Fruit fly (Drosophila melanogaster) whole organism, embryonic: ENCODE measurements around the gene Oscillin.

Source experiments
- BtbVII ChIP-seq: fragments of 200-800 bp; sonication (Bioruptor generic); optimal IDR thresholded peaks from 3 replicates; lab custom pipeline; 2017; ENCODE audit warnings: missing biosample characterization, mild to moderate bottlenecking, missing genetic modification characterization
- CG10209 ChIP-seq: fragments of 200-800 bp; sonication (Bioruptor generic); optimal IDR thresholded peaks from 3 replicates; lab custom pipeline; 2017; ENCODE audit warnings: missing biosample characterization, mild to moderate bottlenecking, missing genetic modification characterization, missing genetic modification reagents
- CG12299 ChIP-seq: fragments of 200-800 bp; sonication (Bioruptor generic); optimal IDR thresholded peaks from 2 replicates; lab custom pipeline; 2018; ENCODE audit warnings: missing biosample characterization, mild to moderate bottlenecking, missing genetic modification characterization
- CG12659 ChIP-seq: fragments of 200-800 bp; sonication (Bioruptor generic); optimal IDR thresholded peaks from 3 replicates; lab custom pipeline; 2017; ENCODE audit warnings: mild to moderate bottlenecking, missing biosample characterization, missing genetic modification reagents, missing genetic modification characterization
- CG14667 ChIP-seq: fragments of 200-800 bp; sonication (Bioruptor generic); IDR thresholded peaks from 2 replicates; pipeline ENCODE4 v1.3.6; 2022; ENCODE audit warnings: missing biosample characterization, missing genetic modification characterization
- CG15479 ChIP-seq: fragments of 200-800 bp; sonication (Bioruptor generic); optimal IDR thresholded peaks from 3 replicates; lab custom pipeline; 2019; ENCODE audit warnings: missing biosample characterization, mild to moderate bottlenecking, missing genetic modification characterization, moderate library complexity
- CG17328 ChIP-seq: fragments of 200-800 bp; sonication (Bioruptor generic); IDR thresholded peaks from 2 replicates; pipeline ENCODE4 v1.3.6; 2022; ENCODE audit warnings: missing biosample characterization, missing genetic modification characterization
- CG17359 ChIP-seq: fragments of 200-800 bp; sonication (Bioruptor generic); optimal IDR thresholded peaks from 3 replicates; lab custom pipeline; 2018; ENCODE audit warnings: missing biosample characterization, mild to moderate bottlenecking, missing genetic modification characterization, moderate library complexity
- CG17385 ChIP-seq: fragments of 200-800 bp; sonication (Bioruptor generic); optimal IDR thresholded peaks from 3 replicates; lab custom pipeline; 2018; ENCODE audit warnings: missing biosample characterization, mild to moderate bottlenecking, missing genetic modification characterization
- CG17912 ChIP-seq: fragments of 200-800 bp; sonication (Bioruptor generic); optimal IDR thresholded peaks from 2 replicates; lab custom pipeline; 2018; ENCODE audit warnings: missing biosample characterization, mild to moderate bottlenecking, missing genetic modification characterization
- CG30431 ChIP-seq: fragments of 200-800 bp; sonication (Bioruptor generic); optimal IDR thresholded peaks from 2 replicates; lab custom pipeline; 2017; ENCODE audit warnings: missing biosample characterization, missing genetic modification characterization
- CG32767 ChIP-seq: fragments of 200-800 bp; sonication (Bioruptor generic); IDR thresholded peaks from 2 replicates; pipeline ENCODE4 v1.3.6; 2022; ENCODE audit warnings: missing biosample characterization, missing genetic modification characterization
- CG4360 ChIP-seq: fragments of 200-800 bp; sonication (Bioruptor generic); IDR thresholded peaks from 2 replicates; pipeline ENCODE4 v1.3.6; 2022; ENCODE audit warnings: missing biosample characterization, missing genetic modification characterization
- CG4707 ChIP-seq: fragments of 200-800 bp; sonication (Bioruptor generic); optimal IDR thresholded peaks from 2 replicates; lab custom pipeline; 2018; ENCODE audit warnings: missing biosample characterization, mild to moderate bottlenecking, missing genetic modification characterization, moderate library complexity
- CG4820 ChIP-seq: fragments of 200-800 bp; sonication (Bioruptor generic); optimal IDR thresholded peaks from 3 replicates; lab custom pipeline; 2016; ENCODE audit warnings: missing biosample characterization, missing genetic modification characterization
- CG6689 ChIP-seq: fragments of 200-800 bp; sonication (Bioruptor generic); IDR thresholded peaks from 2 replicates; pipeline ENCODE4 v1.3.6; 2022; ENCODE audit warnings: missing biosample characterization, missing genetic modification characterization
- CG8944 ChIP-seq: fragments of 200-800 bp; sonication (Bioruptor generic); optimal IDR thresholded peaks from 3 replicates; lab custom pipeline; 2016; ENCODE audit warnings: missing biosample characterization, missing genetic modification characterization
- D ChIP-seq, 2 experiments: fragments of 200-800 bp in 1 of 2; fragments of >200 bp in 1 of 2; sonication (Bioruptor generic) in 1 of 2; optimal IDR thresholded peaks; 2 replicates in 1 of 2; 3 replicates in 1 of 2; lab custom pipeline; 2017; ENCODE audit warnings: mild to moderate bottlenecking in 1 of 2, missing biosample characterization in 1 of 2, missing genetic modification characterization in 1 of 2, missing genetic modification reagents in 1 of 2
- Ets65A ChIP-seq: fragments of 200-800 bp; sonication (Bioruptor generic); peaks from one replicate; lab custom pipeline; 2016; ENCODE audit warnings: missing biosample characterization, missing genetic modification characterization
- Fer3 ChIP-seq: fragments of 200-800 bp; sonication (Bioruptor generic); optimal IDR thresholded peaks from 2 replicates; lab custom pipeline; 2018; ENCODE audit warnings: missing biosample characterization, mild to moderate bottlenecking, missing genetic modification characterization, moderate library complexity
- H15 ChIP-seq: fragments of 200-800 bp; sonication (Bioruptor generic); IDR thresholded peaks from 3 replicates; pipeline ENCODE4 v1.3.6; 2022; ENCODE audit warnings: missing biosample characterization, missing genetic modification characterization
- Hand ChIP-seq: fragments of 200-800 bp; sonication (Bioruptor generic); optimal IDR thresholded peaks from 2 replicates; lab custom pipeline; 2017; ENCODE audit warnings: mild to moderate bottlenecking, missing biosample characterization, missing genetic modification reagents, missing genetic modification characterization
- Hey ChIP-seq: fragments of 200-800 bp; sonication (Bioruptor generic); optimal IDR thresholded peaks from 3 replicates; lab custom pipeline; 2018; ENCODE audit warnings: missing biosample characterization, mild to moderate bottlenecking, missing genetic modification characterization
- Lpt ChIP-seq: fragments of >200 bp; optimal IDR thresholded peaks from 2 replicates; lab custom pipeline; 2018; ENCODE audit warnings: missing biosample characterization, missing genetic modification characterization
- Med ChIP-seq: fragments of 200-800 bp; sonication (Bioruptor generic); peaks from one replicate; lab custom pipeline; 2016; ENCODE audit warnings: missing biosample characterization, missing genetic modification characterization, mild to moderate bottlenecking, inconsistent platforms, moderate library complexity
- Meics ChIP-seq: fragments of 200-800 bp; sonication (Bioruptor generic); optimal IDR thresholded peaks from 2 replicates; lab custom pipeline; 2017; ENCODE audit warnings: missing biosample characterization, mild to moderate bottlenecking, missing genetic modification characterization
- Mes4 ChIP-seq: fragments of 200-800 bp; sonication (Bioruptor generic); optimal IDR thresholded peaks from 2 replicates; lab custom pipeline; 2016; ENCODE audit warnings: missing biosample characterization, missing genetic modification characterization
- NC2α ChIP-seq: fragments of 200-800 bp; sonication (Bioruptor generic); optimal IDR thresholded peaks from 2 replicates; lab custom pipeline; 2016; ENCODE audit warnings: missing biosample characterization, missing genetic modification characterization
- NFAT ChIP-seq: fragments of 200-800 bp; sonication (Bioruptor generic); IDR thresholded peaks from 2 replicates; pipeline ENCODE4 v1.3.6; 2022; ENCODE audit warnings: missing biosample characterization, missing genetic modification characterization
- Neu2 ChIP-seq: fragments of 200-800 bp; sonication (Bioruptor generic); optimal IDR thresholded peaks from 3 replicates; lab custom pipeline; 2016; ENCODE audit warnings: missing biosample characterization, missing genetic modification characterization, borderline replicate concordance
- Nf-YB ChIP-seq: fragments of 200-800 bp; sonication (Bioruptor generic); optimal IDR thresholded peaks from 3 replicates; lab custom pipeline; 2019; ENCODE audit warnings: missing biosample characterization, mild to moderate bottlenecking, missing genetic modification characterization, moderate library complexity
- PHDP ChIP-seq: fragments of 200-800 bp; sonication (Bioruptor generic); optimal IDR thresholded peaks from 3 replicates; lab custom pipeline; 2018; ENCODE audit warnings: missing biosample characterization, mild to moderate bottlenecking, missing genetic modification characterization, moderate library complexity
- Ptx1 ChIP-seq: fragments of 200-800 bp; sonication (Bioruptor generic); IDR thresholded peaks from 2 replicates; pipeline ENCODE4 v1.3.6; 2022; ENCODE audit warnings: missing biosample characterization, missing genetic modification characterization
- Rx ChIP-seq: fragments of 200-800 bp; sonication (Bioruptor generic); IDR thresholded peaks from 2 replicates; pipeline ENCODE4 v1.3.6; 2022; ENCODE audit warnings: missing biosample characterization, missing genetic modification characterization
- Six4 ChIP-seq: fragments of 200-800 bp; sonication (Bioruptor generic); optimal IDR thresholded peaks from 2 replicates; lab custom pipeline; 2016; ENCODE audit warnings: missing biosample characterization, missing genetic modification characterization
- Tbp ChIP-seq: fragments of >200 bp; optimal IDR thresholded peaks from 2 replicates; lab custom pipeline; 2018; ENCODE audit warnings: missing biosample characterization, missing genetic modification characterization
- Trl ChIP-seq, 3 experiments: fragments of >200 bp in 2 of 3; fragments of 200-800 bp in 1 of 3; sonication (Bioruptor generic) in 1 of 3; optimal IDR thresholded peaks; 2 replicates in 1 of 3; 3 replicates in 2 of 3; lab custom pipeline; 2016 to 2017; ENCODE audit warnings: missing biosample characterization in 1 of 3, missing genetic modification characterization in 1 of 3
- crol ChIP-seq: fragments of 200-800 bp; sonication (Bioruptor generic); IDR thresholded peaks from 2 replicates; pipeline ENCODE4 v1.3.6; 2022; ENCODE audit warnings: missing biosample characterization, missing genetic modification characterization
- cwo ChIP-seq: fragments of 200-800 bp; sonication (Bioruptor generic); optimal IDR thresholded peaks from 3 replicates; lab custom pipeline; 2017; ENCODE audit warnings: missing biosample characterization, missing genetic modification characterization, mild to moderate bottlenecking, moderate library complexity, missing genetic modification reagents
- fru ChIP-seq: fragments of >200 bp; optimal IDR thresholded peaks from 2 replicates; lab custom pipeline; 2017
- hb ChIP-seq: fragments of 200-800 bp; sonication (Bioruptor generic); IDR thresholded peaks from 3 replicates; pipeline ENCODE4 v1.3.6; 2022; ENCODE audit warnings: missing biosample characterization, missing genetic modification characterization; ENCODE audit not compliant: partially characterized antibody
- maf-S ChIP-seq: fragments of 200-800 bp; sonication (Bioruptor generic); optimal IDR thresholded peaks from 2 replicates; lab custom pipeline; 2016; ENCODE audit warnings: missing biosample characterization, missing genetic modification characterization
- peb ChIP-seq: fragments of 200-800 bp; sonication (Bioruptor generic); IDR thresholded peaks from 2 replicates; pipeline ENCODE4 v1.3.6; 2022; ENCODE audit warnings: missing biosample characterization, missing genetic modification characterization
- pfk ChIP-seq: fragments of 200-800 bp; sonication (Bioruptor generic); optimal IDR thresholded peaks from 2 replicates; lab custom pipeline; 2018; ENCODE audit warnings: missing biosample characterization, mild to moderate bottlenecking, missing genetic modification characterization, moderate library complexity
- ranshi ChIP-seq: fragments of 200-800 bp; sonication (Bioruptor generic); IDR thresholded peaks from 2 replicates; pipeline ENCODE4 v1.3.6; 2022; ENCODE audit warnings: missing biosample characterization, missing genetic modification characterization
- ro ChIP-seq: fragments of 200-800 bp; sonication (Bioruptor generic); IDR thresholded peaks from 2 replicates; pipeline ENCODE4 v1.3.6; 2022; ENCODE audit warnings: missing biosample characterization, missing genetic modification characterization
- sd ChIP-seq: fragments of 200-800 bp; sonication (Bioruptor generic); optimal IDR thresholded peaks from 3 replicates; lab custom pipeline; 2018; ENCODE audit warnings: missing biosample characterization, mild to moderate bottlenecking, missing genetic modification characterization, moderate library complexity
- sima ChIP-seq: fragments of 200-800 bp; sonication (Bioruptor generic); optimal IDR thresholded peaks from 2 replicates; lab custom pipeline; 2016; ENCODE audit warnings: missing biosample characterization, missing genetic modification characterization
- stwl ChIP-seq: fragments of 200-800 bp; sonication (Bioruptor generic); optimal IDR thresholded peaks from 3 replicates; lab custom pipeline; 2018; ENCODE audit warnings: missing biosample characterization, mild to moderate bottlenecking, missing genetic modification characterization, moderate library complexity
- unc-4 ChIP-seq: fragments of 200-800 bp; sonication (Bioruptor generic); IDR thresholded peaks from 2 replicates; pipeline ENCODE4 v1.3.6; 2022; ENCODE audit warnings: missing biosample characterization, missing genetic modification characterization; ENCODE audit not compliant: partially characterized antibody
- wdn ChIP-seq: fragments of 200-800 bp; sonication (Bioruptor generic); IDR thresholded peaks from 2 replicates; pipeline ENCODE4 v1.3.6; 2022; ENCODE audit warnings: missing biosample characterization, missing genetic modification characterization

The Oscillin gene

dm6 chr2L:5569503-5569902 lies 22.6 kb downstream of the Oscillin start:
- no peak for TF ChIP-seq CG17359
- TF ChIP-seq stwl (tag; lab: Kevin White, UChicago): no peak
- TF ChIP-seq unc-4 (GFP tag; lab: Robert Waterston, UW): no peak
- peak; percentile 15 for TF ChIP-seq Hand
- peak; percentile 17 for TF ChIP-seq BtbVII (GFP tag; lab: Kevin White, UChicago)
- no peak for TF ChIP-seq CG4707 (GFP tag; lab: Kevin White, UChicago)
- TF ChIP-seq cwo (GFP tag; lab: Kevin White, UChicago): peak; percentile 18
- no peak for TF ChIP-seq CG15479
- TF ChIP-seq CG17328 (GFP tag; lab: Robert Waterston, UW): peak; percentile 43; the same call in 1 of the 2 replicates
- TF ChIP-seq Six4: no peak
- no peak for TF ChIP-seq Rx (GFP tag; lab: Robert Waterston, UW)
- no peak for TF ChIP-seq NC2α (GFP tag; lab: Kevin White, UChicago)
- peak; percentile 10; the same call in 1 of the 2 replicates for TF ChIP-seq ranshi (GFP tag; lab: Robert Waterston, UW)
- no peak for TF ChIP-seq Hey
- TF ChIP-seq CG4820 (GFP tag; lab: Kevin White, UChicago): no peak
- TF ChIP-seq CG32767 (GFP tag; lab: Robert Waterston, UW): no peak
- TF ChIP-seq CG12659 (GFP tag; lab: Kevin White, UChicago): no peak
- no peak for TF ChIP-seq crol (GFP tag; lab: Robert Waterston, UW)
- TF ChIP-seq Mes4: no peak
- peak; percentile 45 for TF ChIP-seq CG6689
- TF ChIP-seq Trl (optimal IDR thresholded peaks at IDR 0.05; lab: Kevin White, UChicago): no peak
- peak; percentile 30 for TF ChIP-seq Trl (GFP tag; optimal IDR thresholded peaks at IDR 0.05; lab: Kevin White, UChicago)
- TF ChIP-seq fru (lab: Kevin White, UChicago): no peak
- TF ChIP-seq sima: no peak
- no peak for TF ChIP-seq Tbp (GFP tag; lab: Kevin White, UChicago)
- TF ChIP-seq Med: no peak
- TF ChIP-seq ro (GFP tag; lab: Robert Waterston, UW): no peak; the same call in 1 of the 2 replicates
- TF ChIP-seq CG30431 (GFP tag; lab: Kevin White, UChicago): no peak
- TF ChIP-seq Nf-YB (GFP tag; lab: Kevin White, UChicago): no peak
- TF ChIP-seq CG4360 (GFP tag; lab: Robert Waterston, UW): no peak
- TF ChIP-seq CG10209 (GFP tag; lab: Kevin White, UChicago): no peak
- peak; percentile 26 for TF ChIP-seq CG17385 (GFP tag; lab: Kevin White, UChicago)
- peak; percentile 93 for TF ChIP-seq Ets65A (GFP tag; lab: Kevin White, UChicago)
- no peak for TF ChIP-seq CG12299 (tag; lab: Kevin White, UChicago)
- no peak for TF ChIP-seq wdn (GFP tag; lab: Robert Waterston, UW)
- TF ChIP-seq Meics (GFP tag; lab: Kevin White, UChicago): peak; percentile 58
- no peak for TF ChIP-seq hb (GFP tag; lab: Robert Waterston, UW)
- TF ChIP-seq CG17912 (GFP tag; lab: Kevin White, UChicago): no peak
- TF ChIP-seq CG14667 (GFP tag; lab: Robert Waterston, UW): no peak
- peak; percentile 23 for TF ChIP-seq Fer3 (tag; lab: Kevin White, UChicago)
- no peak for TF ChIP-seq peb
- no peak for TF ChIP-seq PHDP (tag; lab: Kevin White, UChicago)
- TF ChIP-seq Neu2: no peak
- no peak for TF ChIP-seq NFAT (GFP tag; lab: Robert Waterston, UW)
- no peak for TF ChIP-seq pfk (GFP tag; lab: Kevin White, UChicago)
- peak; percentile 54; the same call in 1 of the 2 replicates for TF ChIP-seq Ptx1 (GFP tag; lab: Robert Waterston, UW)
- TF ChIP-seq Lpt (GFP tag; lab: Kevin White, UChicago): no peak
- no peak for TF ChIP-seq D (optimal IDR thresholded peaks at IDR 0.05; lab: Kevin White, UChicago)
- TF ChIP-seq D (GFP tag; optimal IDR thresholded peaks at IDR 0.05; lab: Kevin White, UChicago): no peak
- no peak for TF ChIP-seq H15 (GFP tag; lab: Robert Waterston, UW)
- TF ChIP-seq sd (tag; lab: Kevin White, UChicago): no peak
- TF ChIP-seq maf-S (GFP tag; lab: Kevin White, UChicago): no peak
- no peak for TF ChIP-seq CG8944 (GFP tag; lab: Kevin White, UChicago)
